Worm (Caenorhabditis elegans) whole organism, L2 larva: ENCODE data around the gene aaim-1.

ENCODE experiments used
- nhr-237 ChIP-seq: fragments of 150-350 bp; optimal IDR thresholded peaks from 2 replicates; lab custom pipeline; 2014; ENCODE audit warnings: missing biosample characterization, missing genetic modification characterization
- unc-39 ChIP-seq: fragments of 150-350 bp; optimal IDR thresholded peaks from 2 replicates; lab custom pipeline; 2014; ENCODE audit warnings: missing biosample characterization, missing genetic modification characterization

ce11 chrX:6569624-6570023 is 7.4 kb upstream of the aaim-1 start, which contains the start of gene dop-3:
- TF ChIP-seq unc-39 (no peak), nhr-237 (tag; lab: Kevin White, UChicago) (no peak)
